Fruit fly (Drosophila melanogaster) whole organism, embryonic: ENCODE data around the gene Tfb4.

Experiments used
- B-H1 ChIP-seq: fragments of 200-800 bp; sonication (Bioruptor generic); IDR thresholded peaks from 3 replicates; pipeline ENCODE4 v1.3.6; 2022; ENCODE audit warnings: missing biosample characterization, missing genetic modification characterization
- Bdp1 ChIP-seq: fragments of 200-800 bp; sonication (Bioruptor generic); optimal IDR thresholded peaks from 3 replicates; lab custom pipeline; 2016; ENCODE audit warnings: missing biosample characterization, missing genetic modification characterization
- CG1024 ChIP-seq: fragments of 200-800 bp; sonication (Bioruptor generic); IDR thresholded peaks from 2 replicates; pipeline ENCODE4 v1.3.6; 2022; ENCODE audit warnings: missing biosample characterization, missing genetic modification characterization
- CG10565 ChIP-seq: fragments of 200-800 bp; sonication (Bioruptor generic); optimal IDR thresholded peaks from 3 replicates; lab custom pipeline; 2016; ENCODE audit warnings: missing biosample characterization, mild to moderate bottlenecking, missing genetic modification characterization
- CG10959 ChIP-seq: fragments of 200-800 bp; sonication (Bioruptor generic); IDR thresholded peaks from 2 replicates; pipeline ENCODE4 v1.3.6; 2022; ENCODE audit warnings: missing biosample characterization, missing genetic modification characterization
- CG14014 ChIP-seq: fragments of 200-800 bp; sonication (Bioruptor generic); IDR thresholded peaks from 2 replicates; pipeline ENCODE4 v1.3.6; 2022; ENCODE audit warnings: missing biosample characterization, missing genetic modification characterization
- CG14050 ChIP-seq: fragments of 200-800 bp; sonication (Bioruptor generic); IDR thresholded peaks from 3 replicates; pipeline ENCODE4 v1.3.6; 2022; ENCODE audit warnings: missing biosample characterization, missing genetic modification characterization
- CG14710 ChIP-seq: fragments of 200-800 bp; sonication (Bioruptor generic); optimal IDR thresholded peaks from 3 replicates; lab custom pipeline; 2019; ENCODE audit warnings: missing biosample characterization, mild to moderate bottlenecking, missing genetic modification characterization, moderate library complexity
- CG1602 ChIP-seq: fragments of 200-800 bp; sonication (Bioruptor generic); optimal IDR thresholded peaks from 3 replicates; lab custom pipeline; 2016; ENCODE audit warnings: missing biosample characterization, missing genetic modification characterization
- CG16815 ChIP-seq: fragments of 200-800 bp; sonication (Bioruptor generic); optimal IDR thresholded peaks from 3 replicates; lab custom pipeline; 2017; ENCODE audit warnings: missing biosample characterization, mild to moderate bottlenecking, missing genetic modification characterization
- CG17568 ChIP-seq: fragments of 200-800 bp; sonication (Bioruptor generic); optimal IDR thresholded peaks from 2 replicates; lab custom pipeline; 2018; ENCODE audit warnings: missing biosample characterization, mild to moderate bottlenecking, missing genetic modification characterization, moderate library complexity
- CG17802 ChIP-seq: fragments of 200-800 bp; sonication (Bioruptor generic); optimal IDR thresholded peaks from 2 replicates; lab custom pipeline; 2018; ENCODE audit warnings: missing biosample characterization, mild to moderate bottlenecking, missing genetic modification characterization, moderate library complexity
- CG17829 ChIP-seq: fragments of 200-800 bp; optimal IDR thresholded peaks from 2 replicates; lab custom pipeline; 2019; ENCODE audit warnings: missing biosample characterization, mild to moderate bottlenecking, missing genetic modification characterization, moderate library complexity
- CG1832 ChIP-seq: fragments of 200-800 bp; sonication (Bioruptor generic); optimal IDR thresholded peaks from 2 replicates; lab custom pipeline; 2017; ENCODE audit warnings: missing biosample characterization, mild to moderate bottlenecking, missing genetic modification characterization, inconsistent platforms
- CG2889 ChIP-seq: fragments of 200-800 bp; sonication (Bioruptor generic); IDR thresholded peaks from 3 replicates; pipeline ENCODE4 v1.3.6; 2022; ENCODE audit warnings: missing biosample characterization, missing genetic modification characterization
- CG32772 ChIP-seq: fragments of 200-800 bp; sonication (Bioruptor generic); IDR thresholded peaks from 2 replicates; pipeline ENCODE4 v1.3.6; 2022; ENCODE audit warnings: missing biosample characterization, missing genetic modification characterization
- CG3838 ChIP-seq: fragments of 200-800 bp; sonication (Bioruptor generic); optimal IDR thresholded peaks from 3 replicates; lab custom pipeline; 2016; ENCODE audit warnings: missing biosample characterization, missing genetic modification characterization
- CG8290 ChIP-seq, 3 experiments: fragments of 200-800 bp; sonication (Bioruptor generic); optimal IDR thresholded peaks; 2 replicates each; lab custom pipeline; 2016 to 2019; ENCODE audit warnings: missing biosample characterization in 3 of 3, missing genetic modification characterization in 3 of 3, mild to moderate bottlenecking in 2 of 3, moderate library complexity in 1 of 3
- CG9817 ChIP-seq: fragments of 200-800 bp; sonication (Bioruptor generic); optimal IDR thresholded peaks from 2 replicates; lab custom pipeline; 2018; ENCODE audit warnings: missing biosample characterization, mild to moderate bottlenecking, missing genetic modification characterization, moderate library complexity
- CTCF ChIP-seq: fragments of 200-800 bp; sonication (Bioruptor generic); optimal IDR thresholded peaks from 2 replicates; lab custom pipeline; 2017; ENCODE audit warnings: missing biosample characterization, mild to moderate bottlenecking, missing genetic modification characterization, moderate library complexity
- Dek ChIP-seq: fragments of 200-800 bp; sonication (Bioruptor generic); optimal IDR thresholded peaks from 3 replicates; lab custom pipeline; 2019; ENCODE audit warnings: missing biosample characterization, mild to moderate bottlenecking, missing genetic modification characterization, moderate library complexity
- Dip2 ChIP-seq: fragments of 200-800 bp; sonication (Bioruptor generic); IDR thresholded peaks from 2 replicates; pipeline ENCODE4 v1.3.6; 2022; ENCODE audit warnings: missing biosample characterization, missing genetic modification characterization
- Hey ChIP-seq: fragments of 200-800 bp; sonication (Bioruptor generic); optimal IDR thresholded peaks from 3 replicates; lab custom pipeline; 2018; ENCODE audit warnings: missing biosample characterization, mild to moderate bottlenecking, missing genetic modification characterization
- Hmx ChIP-seq: fragments of 200-800 bp; sonication (Bioruptor generic); optimal IDR thresholded peaks from 2 replicates; lab custom pipeline; 2016; ENCODE audit warnings: missing biosample characterization, missing genetic modification characterization
- Hr78 ChIP-seq, 2 experiments: fragments of 200-800 bp in 1 of 2; fragments of >200 bp in 1 of 2; sonication (Bioruptor generic) in 1 of 2; optimal IDR thresholded peaks; 2 replicates each; lab custom pipeline; 2017 to 2019; ENCODE audit warnings: missing biosample characterization in 2 of 2, missing genetic modification characterization in 2 of 2, mild to moderate bottlenecking in 1 of 2, moderate library complexity in 1 of 2
- Jarid2 ChIP-seq: fragments of 200-800 bp; sonication (Bioruptor generic); optimal IDR thresholded peaks from 3 replicates; lab custom pipeline; 2017; ENCODE audit warnings: mild to moderate bottlenecking, missing biosample characterization, missing genetic modification reagents, missing genetic modification characterization
- MTF-1 ChIP-seq: fragments of 200-800 bp; sonication (Bioruptor generic); optimal IDR thresholded peaks from 2 replicates; lab custom pipeline; 2018; ENCODE audit warnings: missing biosample characterization, mild to moderate bottlenecking, missing genetic modification characterization, borderline replicate concordance
- NK7.1 ChIP-seq: fragments of 200-800 bp; sonication (Bioruptor generic); optimal IDR thresholded peaks from 3 replicates; lab custom pipeline; 2016; ENCODE audit warnings: missing biosample characterization, missing genetic modification characterization
- NfI ChIP-seq: fragments of 200-800 bp; sonication (Bioruptor generic); optimal IDR thresholded peaks from 3 replicates; lab custom pipeline; 2018; ENCODE audit warnings: missing biosample characterization, mild to moderate bottlenecking, missing genetic modification characterization, moderate library complexity
- btn ChIP-seq: fragments of 200-800 bp; sonication (Bioruptor generic); optimal IDR thresholded peaks from 2 replicates; lab custom pipeline; 2016; ENCODE audit warnings: missing biosample characterization, missing genetic modification characterization
- chinmo ChIP-seq: fragments of 200-800 bp; sonication (Bioruptor generic); IDR thresholded peaks from 4 replicates; pipeline ENCODE4 v1.3.6; 2022; ENCODE audit warnings: missing biosample characterization, missing genetic modification characterization; ENCODE audit not compliant: partially characterized antibody
- chn ChIP-seq: fragments of 200-800 bp; sonication (Bioruptor generic); optimal IDR thresholded peaks from 2 replicates; lab custom pipeline; 2016; ENCODE audit warnings: missing biosample characterization, missing genetic modification characterization
- dm ChIP-seq: fragments of 200-800 bp; sonication (Bioruptor generic); optimal IDR thresholded peaks from 3 replicates; lab custom pipeline; 2016; ENCODE audit warnings: missing biosample characterization, missing genetic modification characterization
- emc ChIP-seq: fragments of 200-800 bp; sonication (Bioruptor generic); optimal IDR thresholded peaks from 2 replicates; lab custom pipeline; 2016; ENCODE audit warnings: missing biosample characterization, missing genetic modification characterization
- jigr1 ChIP-seq: fragments of 200-800 bp; sonication (Bioruptor generic); IDR thresholded peaks from 3 replicates; pipeline ENCODE4 v1.3.6; 2022; ENCODE audit warnings: missing biosample characterization, missing genetic modification characterization
- kni ChIP-seq: fragments of 200-800 bp; sonication (Bioruptor generic); optimal IDR thresholded peaks from 3 replicates; lab custom pipeline; 2017; ENCODE audit warnings: mild to moderate bottlenecking, missing biosample characterization, missing genetic modification reagents, missing genetic modification characterization
- knrl ChIP-seq: fragments of 200-800 bp; sonication (Bioruptor generic); IDR thresholded peaks from 3 replicates; pipeline ENCODE4 v1.3.6; 2022; ENCODE audit warnings: missing biosample characterization, missing genetic modification characterization; ENCODE audit not compliant: partially characterized antibody
- odd ChIP-seq: fragments of 200-800 bp; sonication (Bioruptor generic); optimal IDR thresholded peaks from 2 replicates; lab custom pipeline; 2017; ENCODE audit warnings: missing biosample characterization, mild to moderate bottlenecking, missing genetic modification characterization
- org-1 ChIP-seq: fragments of 200-800 bp; sonication (Bioruptor generic); optimal IDR thresholded peaks from 2 replicates; lab custom pipeline; 2017; ENCODE audit warnings: missing biosample characterization, missing genetic modification characterization
- otp ChIP-seq: fragments of 200-800 bp; sonication (Bioruptor generic); IDR thresholded peaks from 3 replicates; pipeline ENCODE4, ENCODE4 v1.3.6; 2022; ENCODE audit warnings: missing biosample characterization, missing genetic modification characterization
- pros ChIP-seq: fragments of 200-800 bp; sonication (Bioruptor generic); optimal IDR thresholded peaks from 3 replicates; lab custom pipeline; 2019; ENCODE audit warnings: missing biosample characterization, mild to moderate bottlenecking, missing genetic modification characterization, moderate library complexity
- pum ChIP-seq: fragments of 200-800 bp; sonication (Bioruptor generic); optimal IDR thresholded peaks from 2 replicates; lab custom pipeline; 2016; ENCODE audit warnings: missing biosample characterization, missing genetic modification characterization
- pzg ChIP-seq: fragments of 200-800 bp; sonication (Bioruptor generic); optimal IDR thresholded peaks from 3 replicates; lab custom pipeline; 2018; ENCODE audit warnings: missing biosample characterization, mild to moderate bottlenecking, missing genetic modification characterization, moderate library complexity
- shn ChIP-seq: fragments of 200-800 bp; sonication (Bioruptor generic); optimal IDR thresholded peaks from 3 replicates; lab custom pipeline; 2016; ENCODE audit warnings: missing biosample characterization, missing genetic modification characterization
- stwl ChIP-seq: fragments of 200-800 bp; sonication (Bioruptor generic); optimal IDR thresholded peaks from 3 replicates; lab custom pipeline; 2018; ENCODE audit warnings: missing biosample characterization, mild to moderate bottlenecking, missing genetic modification characterization, moderate library complexity
- tx ChIP-seq: fragments of 200-800 bp; sonication (Bioruptor generic); optimal IDR thresholded peaks from 2 replicates; lab custom pipeline; 2016; ENCODE audit warnings: missing biosample characterization, missing genetic modification characterization
- unpg ChIP-seq: fragments of 200-800 bp; sonication (Bioruptor generic); optimal IDR thresholded peaks from 3 replicates; lab custom pipeline; 2018; ENCODE audit warnings: missing biosample characterization, mild to moderate bottlenecking, missing genetic modification characterization, moderate library complexity
- usp ChIP-seq: fragments of >200 bp; optimal IDR thresholded peaks from 2 replicates; lab custom pipeline; 2017; ENCODE audit warnings: missing biosample characterization, missing genetic modification characterization
- vnd ChIP-seq: fragments of 200-800 bp; sonication (Bioruptor generic); IDR thresholded peaks from 3 replicates; pipeline ENCODE4 v1.3.6; 2022; ENCODE audit warnings: missing biosample characterization, missing genetic modification characterization; ENCODE audit not compliant: partially characterized antibody
- wek ChIP-seq: fragments of 200-800 bp; sonication (Bioruptor generic); optimal IDR thresholded peaks from 3 replicates; lab custom pipeline; 2018; ENCODE audit warnings: missing biosample characterization, mild to moderate bottlenecking, missing genetic modification characterization, moderate library complexity

Gene Tfb4

dm6 chr2L:1108029-1108688 is 42.3 kb downstream of the Tfb4 start, which contains the start of the genes PolrMT and CG14339 (continued):
- peak; percentile 57; the same call in 1 of the 2 replicates for TF ChIP-seq CG14014
- TF ChIP-seq Jarid2: no peak
- TF ChIP-seq dm (GFP tag; lab: Kevin White, UChicago): peak; percentile 95
- TF ChIP-seq Dip2 (GFP tag; lab: Robert Waterston, UW): no peak
- TF ChIP-seq pros (GFP tag; lab: Kevin White, UChicago): no peak
- TF ChIP-seq MTF-1: no peak
- TF ChIP-seq CG1024 (GFP tag; lab: Robert Waterston, UW): no peak
- TF ChIP-seq knrl: peak; percentile 26; the same call in 1 of the 3 replicates
- TF ChIP-seq NK7.1 (GFP tag; lab: Kevin White, UChicago): peak; percentile 16
- no peak for TF ChIP-seq org-1 (GFP tag; lab: Kevin White, UChicago)
- TF ChIP-seq pum (GFP tag; lab: Kevin White, UChicago): peak; percentile 33
- TF ChIP-seq chinmo: peak; percentile 78; the same call in 1 of the 4 replicates
- no peak for TF ChIP-seq B-H1 (GFP tag; lab: Robert Waterston, UW)
- TF ChIP-seq Hmx (GFP tag; lab: Kevin White, UChicago): no peak
- TF ChIP-seq shn: peak; percentile 25
- TF ChIP-seq pzg (GFP tag; lab: Kevin White, UChicago): peak; percentile 75
- no peak for TF ChIP-seq otp
- TF ChIP-seq CG16815 (GFP tag; lab: Kevin White, UChicago): no peak
- TF ChIP-seq CG10959 (GFP tag; lab: Robert Waterston, UW): no peak
- no peak for TF ChIP-seq Hr78 (GFP tag; optimal IDR thresholded peaks at IDR 0.05; lab: Kevin White, UChicago)
- TF ChIP-seq unpg (GFP tag; lab: Kevin White, UChicago): no peak
- TF ChIP-seq vnd (GFP tag; lab: Robert Waterston, UW): no peak
- TF ChIP-seq wek (GFP tag; lab: Kevin White, UChicago): no peak
- peak; percentile 51 for TF ChIP-seq CG14710 (tag; lab: Kevin White, UChicago)
- no peak for TF ChIP-seq NfI
- TF ChIP-seq CG17568 (GFP tag; lab: Kevin White, UChicago): no peak
- no peak for TF ChIP-seq CG2889
- no peak for TF ChIP-seq CG3838 (GFP tag; lab: Kevin White, UChicago)
- no peak for TF ChIP-seq CG1832 (GFP tag; lab: Kevin White, UChicago)
- TF ChIP-seq CG1602: peak; percentile 15
- TF ChIP-seq kni (GFP tag; lab: Kevin White, UChicago): no peak
- TF ChIP-seq CG14050 (GFP tag; lab: Robert Waterston, UW): no peak
- no peak for TF ChIP-seq Dek (tag; lab: Kevin White, UChicago)
- no peak for TF ChIP-seq CG10565
- TF ChIP-seq chn: peak; percentile 74
- TF ChIP-seq tx: peak; percentile 17
- no peak for TF ChIP-seq CG8290 (GFP tag; optimal IDR thresholded peaks at IDR 0.05; lab: Kevin White, UChicago)
- no peak for TF ChIP-seq CG8290 (tag; optimal IDR thresholded peaks at IDR 0.05; lab: Kevin White, UChicago)
- no peak for TF ChIP-seq btn (GFP tag; lab: Kevin White, UChicago)
- peak; percentile 35 for TF ChIP-seq CG17829
- TF ChIP-seq emc (GFP tag; lab: Kevin White, UChicago): no peak
- peak; percentile 37 for TF ChIP-seq stwl (tag; lab: Kevin White, UChicago)
- no peak for TF ChIP-seq usp (GFP tag; lab: Kevin White, UChicago)
- TF ChIP-seq CTCF (GFP tag; lab: Kevin White, UChicago): no peak
- TF ChIP-seq jigr1 (GFP tag; lab: Robert Waterston, UW): no peak
- no peak for TF ChIP-seq CG17802 (tag; lab: Kevin White, UChicago)
- TF ChIP-seq Bdp1 (GFP tag; lab: Kevin White, UChicago): no peak
- no peak for TF ChIP-seq Hey (tag; lab: Kevin White, UChicago)
- no peak for TF ChIP-seq CG32772 (GFP tag; lab: Robert Waterston, UW)
- peak; percentile 25 for TF ChIP-seq CG9817 (tag; lab: Kevin White, UChicago)
- TF ChIP-seq odd (GFP tag; lab: Kevin White, UChicago): no peak
